Worm (Caenorhabditis elegans) whole organism, L4 larva: ENCODE measurements around the gene F23H12.5.

Source experiments
- F49E8.2 ChIP-seq: sonication (generic microtip); optimal IDR thresholded peaks from 2 replicates; lab custom pipeline; 2016; ENCODE audit warnings: missing compliant biosample characterization, mild to moderate bottlenecking, missing genetic modification characterization, borderline replicate concordance
- Y48G9A.11 ChIP-seq: fragments of 200-800 bp; sonication (Bioruptor generic); IDR thresholded peaks from 2 replicates; pipeline ENCODE4 v1.3.6; 2022; ENCODE audit warnings: missing genetic modification reagents, missing genetic modification characterization, missing compliant biosample characterization
- Y5F2A.4 ChIP-seq: fragments of 200-800 bp; sonication (Bioruptor generic); optimal IDR thresholded peaks from 2 replicates; lab custom pipeline; 2018; ENCODE audit warnings: mild to moderate bottlenecking, missing genetic modification characterization, missing compliant biosample characterization
- Y75B8A.6 ChIP-seq: fragments of 200-800 bp; sonication (Bioruptor generic); IDR thresholded peaks from 2 replicates; pipeline ENCODE4 v1.3.6; 2022; ENCODE audit warnings: missing genetic modification reagents, missing genetic modification characterization, missing compliant biosample characterization
- ZK337.2 ChIP-seq: fragments of 200-800 bp; sonication (Bioruptor generic); IDR thresholded peaks from 2 replicates; pipeline ENCODE4 v1.3.6; 2022; ENCODE audit warnings: missing genetic modification reagents, missing genetic modification characterization, missing compliant biosample characterization
- ZK546.5 ChIP-seq, 2 experiments: sonication (generic microtip); optimal IDR thresholded peaks; 2 replicates each; lab custom pipeline; 2017; ENCODE audit warnings: missing biosample characterization in 2 of 2, missing genetic modification characterization in 2 of 2
- aha-1 ChIP-seq: fragments of 150-350 bp; peaks from one replicate; lab custom pipeline; 2014; ENCODE audit warnings: missing biosample characterization, missing genetic modification characterization
- aly-2 ChIP-seq: sonication (generic microtip); optimal IDR thresholded peaks from 2 replicates; lab custom pipeline; 2018; ENCODE audit warnings: missing biosample characterization, missing genetic modification characterization
- ama-1 ChIP-seq: fragments of 150-350 bp; optimal IDR thresholded peaks from 2 replicates; lab custom pipeline; 2014; ENCODE audit warnings: inconsistent platforms, mixed read lengths
- ces-1 ChIP-seq: fragments of 150-350 bp; sonication (generic microtip); optimal IDR thresholded peaks from 4 replicates; lab custom pipeline; 2014; ENCODE audit warnings: missing biosample characterization, missing genetic modification reagents, missing genetic modification characterization
- daf-12 ChIP-seq: fragments of 150-350 bp; optimal IDR thresholded peaks from 2 replicates; lab custom pipeline; 2014; ENCODE audit warnings: missing biosample characterization, missing genetic modification reagents, missing genetic modification characterization
- daf-16 ChIP-seq, 3 experiments: sonication (generic microtip); optimal IDR thresholded peaks; 2 replicates each; lab custom pipeline; 2016 to 2017; ENCODE audit warnings: missing genetic modification characterization in 3 of 3, missing genetic modification reagents in 3 of 3, mild to moderate bottlenecking in 2 of 3, missing compliant biosample characterization in 2 of 3, missing biosample characterization in 1 of 3, moderate library complexity in 1 of 3
- egl-43 ChIP-seq: fragments of 200-800 bp; sonication (Bioruptor generic); IDR thresholded peaks from 2 replicates; pipeline ENCODE4 v1.3.6; 2022; ENCODE audit warnings: missing genetic modification reagents, missing genetic modification characterization, missing compliant biosample characterization
- fkh-10 ChIP-seq: fragments of 150-350 bp; optimal IDR thresholded peaks from 2 replicates; lab custom pipeline; 2014; ENCODE audit warnings: missing biosample characterization, missing genetic modification reagents, missing genetic modification characterization
- hmg-1.1 ChIP-seq: fragments of 200-800 bp; sonication (Bioruptor generic); IDR thresholded peaks from 2 replicates; pipeline ENCODE4 v1.3.6; 2022; ENCODE audit warnings: missing genetic modification reagents, missing genetic modification characterization, missing compliant biosample characterization
- jun-1 ChIP-seq: fragments of 150-350 bp; optimal IDR thresholded peaks from 2 replicates; lab custom pipeline; 2014; ENCODE audit warnings: missing biosample characterization, missing genetic modification reagents, missing genetic modification characterization
- lin-1 ChIP-seq: fragments of 200-800 bp; sonication (Bioruptor generic); IDR thresholded peaks from 2 replicates; pipeline ENCODE4 v1.3.6; 2022; ENCODE audit warnings: missing genetic modification reagents, missing genetic modification characterization, missing compliant biosample characterization
- lin-13 ChIP-seq: fragments of 150-350 bp; optimal IDR thresholded peaks from 2 replicates; lab custom pipeline; 2014; ENCODE audit warnings: missing biosample characterization, missing genetic modification reagents, missing genetic modification characterization
- lin-29 ChIP-seq: fragments of 200-800 bp; sonication (Bioruptor generic); IDR thresholded peaks from 2 replicates; pipeline ENCODE4 v1.3.6; 2022; ENCODE audit warnings: missing genetic modification reagents, missing genetic modification characterization, missing compliant biosample characterization
- lin-38 ChIP-seq: fragments of 200-800 bp; sonication (Bioruptor generic); IDR thresholded peaks from 2 replicates; pipeline ENCODE4 v1.3.6; 2022; ENCODE audit warnings: missing genetic modification reagents, missing genetic modification characterization, missing compliant biosample characterization
- lin-39 ChIP-seq: fragments of 150-350 bp; optimal IDR thresholded peaks from 2 replicates; lab custom pipeline; 2014; ENCODE audit warnings: missing biosample characterization, missing genetic modification reagents, missing genetic modification characterization
- lsy-2 ChIP-seq, 2 experiments: fragments of 150-350 bp in 1 of 2; sonication (generic microtip) in 1 of 2; optimal IDR thresholded peaks; 2 replicates each; lab custom pipeline; 2014 to 2017; ENCODE audit warnings: missing biosample characterization in 2 of 2, missing genetic modification characterization in 2 of 2
- madf-5 ChIP-seq, 2 experiments: fragments of 200-800 bp; sonication (Bioruptor generic); IDR thresholded peaks; 2 replicates each; pipeline ENCODE4 v1.3.6; 2022; ENCODE audit warnings: missing compliant biosample characterization in 2 of 2, missing genetic modification characterization in 2 of 2
- mes-2 ChIP-seq: sonication (generic microtip); optimal IDR thresholded peaks from 2 replicates; lab custom pipeline; 2016; ENCODE audit warnings: missing genotype, mild to moderate bottlenecking, missing genetic modification characterization, missing compliant biosample characterization; ENCODE audit not compliant: poor library complexity, severe bottlenecking
- mxl-2 ChIP-seq: fragments of 200-800 bp; sonication (Bioruptor generic); conservative IDR thresholded peaks from 2 replicates; pipeline ENCODE4 v1.3.6; 2022; ENCODE audit warnings: missing genetic modification reagents, missing genetic modification characterization, missing compliant biosample characterization
- nhr-11 ChIP-seq: fragments of 150-350 bp; optimal IDR thresholded peaks from 2 replicates; lab custom pipeline; 2014; ENCODE audit warnings: missing biosample characterization, missing genetic modification characterization
- nhr-237 ChIP-seq: sonication (generic microtip); optimal IDR thresholded peaks from 2 replicates; lab custom pipeline; 2017; ENCODE audit warnings: missing biosample characterization, missing genetic modification characterization
- nhr-48 ChIP-seq: sonication (generic microtip); optimal IDR thresholded peaks from 2 replicates; lab custom pipeline; 2016; ENCODE audit warnings: mild to moderate bottlenecking, missing genetic modification characterization, missing compliant biosample characterization
- sdz-12 ChIP-seq: fragments of 200-800 bp; sonication (Bioruptor generic); optimal IDR thresholded peaks from 2 replicates; lab custom pipeline; 2018; ENCODE audit warnings: mild to moderate bottlenecking, missing genetic modification characterization, missing compliant biosample characterization
- snpc-1.2 ChIP-seq: fragments of 200-800 bp; sonication (Bioruptor generic); IDR thresholded peaks from 2 replicates; pipeline ENCODE4 v1.3.6; 2022; ENCODE audit warnings: missing genetic modification reagents, missing genetic modification characterization, missing compliant biosample characterization
- snpc-4 ChIP-seq: fragments of 150-350 bp; optimal IDR thresholded peaks from 2 replicates; lab custom pipeline; 2014; ENCODE audit warnings: missing biosample characterization, missing genetic modification characterization
- spr-1 ChIP-seq: sonication (generic microtip); optimal IDR thresholded peaks from 2 replicates; lab custom pipeline; 2016; ENCODE audit warnings: mild to moderate bottlenecking, missing genetic modification characterization, missing compliant biosample characterization
- tag-97 ChIP-seq: fragments of 200-800 bp; sonication (Bioruptor generic); IDR thresholded peaks from 2 replicates; pipeline ENCODE4 v1.3.6; 2022; ENCODE audit warnings: missing genetic modification characterization, missing compliant biosample characterization
- tra-1 ChIP-seq: fragments of 200-800 bp; sonication (Bioruptor generic); IDR thresholded peaks from 2 replicates; pipeline ENCODE4 v1.3.6; 2022; ENCODE audit warnings: missing genetic modification reagents, missing genetic modification characterization, missing compliant biosample characterization
- unc-39 ChIP-seq: sonication (generic microtip); optimal IDR thresholded peaks from 2 replicates; lab custom pipeline; 2017; ENCODE audit warnings: missing biosample characterization, missing genetic modification characterization
- unc-62 ChIP-seq, 3 experiments: fragments of 150-350 bp in 1 of 3; sonication (generic microtip); optimal IDR thresholded peaks in 2 of 3; peaks in 1 of 3; 1 replicate in 1 of 3; 2 replicates in 2 of 3; lab custom pipeline; 2014 to 2017; ENCODE audit warnings: missing biosample characterization in 3 of 3, missing genetic modification characterization in 3 of 3, missing genetic modification reagents in 3 of 3, missing genotype in 1 of 3
- zfp-2 ChIP-seq: sonication (generic microtip); optimal IDR thresholded peaks from 2 replicates; lab custom pipeline; 2016; ENCODE audit warnings: mild to moderate bottlenecking, missing genetic modification characterization, missing compliant biosample characterization

F23H12.5 gene

DNA sequence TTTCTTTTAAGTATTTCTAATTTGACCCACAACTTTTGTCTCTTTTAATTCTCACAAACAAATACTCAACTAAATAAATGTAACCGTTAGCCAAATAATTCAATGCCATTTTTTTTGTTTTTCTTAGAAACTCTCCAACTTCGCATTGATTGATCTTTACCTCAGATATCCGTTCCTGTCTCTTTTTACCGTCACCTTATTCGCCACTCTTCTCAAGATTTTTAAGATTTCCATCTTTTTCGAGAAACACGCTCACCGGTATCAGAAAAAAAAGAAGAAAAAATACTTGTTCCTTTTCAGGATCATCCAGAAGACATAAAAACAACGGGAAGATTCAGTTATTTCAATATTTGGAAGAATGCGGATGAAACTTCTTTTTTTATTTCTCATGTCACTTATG, at the start of gene F23H12.5:
F23H12.5 (plus strand) TSS at position 301 of the 400 bp plus-strand sequence.
- no peak for TF ChIP-seq snpc-1.2 (GFP tag; lab: Robert Waterston, UW)
- TF ChIP-seq tag-97 (GFP tag; lab: Robert Waterston, UW) = no peak
- TF ChIP-seq lin-39 = no peak
- TF ChIP-seq mxl-2 (GFP tag; lab: Robert Waterston, UW) = no peak
- TF ChIP-seq Y5F2A.4 = no peak
- TF ChIP-seq lin-13 (GFP tag; lab: Kevin White, UChicago) = no peak
- TF ChIP-seq aly-2 = no peak
- TF ChIP-seq Y48G9A.11 (GFP tag; lab: Robert Waterston, UW) = no peak
- TF ChIP-seq unc-39 (tag; lab: Kevin White, UChicago) = no peak
- TF ChIP-seq lin-1 = no peak
- no peak for TF ChIP-seq tra-1 (GFP tag; lab: Robert Waterston, UW)
- TF ChIP-seq snpc-4 (tag; lab: Kevin White, UChicago) = no peak
- no peak for TF ChIP-seq spr-1 (tag; lab: Kevin White, UChicago)
- TF ChIP-seq jun-1 (tag; lab: Kevin White, UChicago) = no peak
- TF ChIP-seq ama-1 (lab: Kevin White, UChicago) = no peak
- no peak for TF ChIP-seq F49E8.2 (tag; lab: Kevin White, UChicago)
- TF ChIP-seq nhr-11 (tag; lab: Kevin White, UChicago) = no peak

ce11 chrV:12310256-12310655, 48.2 kb upstream of the F23H12.5 start, which contains the start of gene hpo-30:
Gene hpo-30 (minus strand): TSS chrV:12310356.
- TF ChIP-seq lin-29 (GFP tag; lab: Robert Waterston, UW) (no peak), ZK546.5 (tag; optimal IDR thresholded peaks at IDR 0.05; lab: Kevin White, UChicago) (no peak), nhr-11 (tag; lab: Kevin White, UChicago) (no peak), daf-12 (tag; lab: Kevin White, UChicago) (no peak), Y75B8A.6 (GFP tag; lab: Robert Waterston, UW) (no peak), aha-1 (tag; lab: Kevin White, UChicago) (no peak), egl-43 (no peak), ZK337.2 (GFP tag; lab: Robert Waterston, UW) (no peak), daf-16 (GFP tag; optimal IDR thresholded peaks at IDR 0.05; lab: Kevin White, UChicago) (no peak), daf-16 (tag; optimal IDR thresholded peaks at IDR 0.05; lab: Kevin White, UChicago) (no peak), madf-5 (GFP tag; IDR thresholded peaks at IDR 0.05; lab: Robert Waterston, UW) (no peak), zfp-2 (tag; lab: Kevin White, UChicago) (no peak), nhr-48 (tag; lab: Kevin White, UChicago) (no peak), hmg-1.1 (GFP tag; lab: Robert Waterston, UW) (no peak), nhr-237 (tag; lab: Kevin White, UChicago) (no peak), mes-2 (tag; lab: Kevin White, UChicago) (no peak)

ce11 chrV:12314413-12314812, 44.0 kb upstream of the F23H12.5 start:
- TF ChIP-seq daf-12 (tag; lab: Kevin White, UChicago) (no peak), unc-62 (GFP tag; optimal IDR thresholded peaks at IDR 0.05 in 1 of 2; lab: Kevin White, UChicago) (peak in 1 of 2 experiments; percentile 20), unc-62 (tag; optimal IDR thresholded peaks at IDR 0.05; lab: Kevin White, UChicago) (no peak), sdz-12 (GFP tag; lab: Kevin White, UChicago) (no peak), ces-1 (GFP tag; lab: Kevin White, UChicago) (peak; percentile 18), lin-29 (GFP tag; lab: Robert Waterston, UW) (no peak), fkh-10 (GFP tag; lab: Kevin White, UChicago) (peak; percentile 50), lin-38 (GFP tag; lab: Robert Waterston, UW) (0 out of 2 replicates have a peak, but pooled peaks have one; percentile 23), lsy-2 (tag; optimal IDR thresholded peaks at IDR 0.05; lab: Kevin White, UChicago) (peak in 1 of 2 experiments; percentile 34), mxl-2 (GFP tag; lab: Robert Waterston, UW) (no peak)
